Worm (Caenorhabditis elegans) whole organism, young adult: ENCODE results near the gene ZK1098.9.

Source experiments
- B0035.1 ChIP-seq: sonication (generic microtip); optimal IDR thresholded peaks from 2 replicates; lab custom pipeline; 2016; ENCODE audit warnings: missing genetic modification characterization, mild to moderate bottlenecking, missing compliant biosample characterization, missing genotype, missing genetic modification reagents
- B0261.1 ChIP-seq: sonication (generic microtip); optimal IDR thresholded peaks from 2 replicates; lab custom pipeline; 2016; ENCODE audit warnings: mild to moderate bottlenecking, missing genetic modification characterization, moderate library complexity, missing compliant biosample characterization
- C17E4.6 ChIP-seq: fragments of 200-800 bp; sonication (Bioruptor generic); IDR thresholded peaks from 2 replicates; pipeline ENCODE4 v1.3.6; 2022; ENCODE audit warnings: missing genetic modification reagents, missing genetic modification characterization, missing compliant biosample characterization
- F33H1.4 ChIP-seq: fragments of 200-800 bp; sonication (Bioruptor generic); IDR thresholded peaks from 2 replicates; pipeline ENCODE4 v1.3.6; 2022; ENCODE audit warnings: missing genetic modification reagents, missing genetic modification characterization, missing compliant biosample characterization
- F49E8.2 ChIP-seq: sonication (generic microtip); optimal IDR thresholded peaks from 3 replicates; lab custom pipeline; 2017; ENCODE audit warnings: missing genetic modification characterization, mild to moderate bottlenecking, missing compliant biosample characterization, antibody characterized with exemption, moderate library complexity; ENCODE audit not compliant: insufficient read depth
- F52B5.7 ChIP-seq: sonication (generic microtip); optimal IDR thresholded peaks from 2 replicates; lab custom pipeline; 2016; ENCODE audit warnings: mild to moderate bottlenecking, missing genetic modification characterization, missing compliant biosample characterization
- F57C9.4 ChIP-seq: sonication (generic microtip); optimal IDR thresholded peaks from 2 replicates; lab custom pipeline; 2017; ENCODE audit warnings: mild to moderate bottlenecking, missing genetic modification characterization, missing compliant biosample characterization
- K11D2.4 ChIP-seq: fragments of 200-800 bp; sonication (Bioruptor generic); IDR thresholded peaks from 2 replicates; pipeline ENCODE4 v1.3.6; 2022; ENCODE audit warnings: missing genetic modification reagents, missing genetic modification characterization, missing compliant biosample characterization
- K12H6.12 ChIP-seq: fragments of 200-800 bp; sonication (Bioruptor generic); optimal IDR thresholded peaks from 2 replicates; lab custom pipeline; 2018; ENCODE audit warnings: mild to moderate bottlenecking, missing genetic modification characterization, missing compliant biosample characterization
- Y95B8A.8 ChIP-seq: fragments of 200-800 bp; sonication (Bioruptor generic); IDR thresholded peaks from 2 replicates; pipeline ENCODE4 v1.3.6; 2022; ENCODE audit warnings: missing genetic modification reagents, missing genetic modification characterization, missing compliant biosample characterization
- akir-1 ChIP-seq: fragments of 200-800 bp; sonication (Bioruptor generic); optimal IDR thresholded peaks from 2 replicates; lab custom pipeline; 2018; ENCODE audit warnings: mild to moderate bottlenecking, missing genetic modification characterization, moderate library complexity, missing compliant biosample characterization
- atf-7 ChIP-seq: sonication (generic microtip); optimal IDR thresholded peaks from 2 replicates; lab custom pipeline; 2017; ENCODE audit warnings: mild to moderate bottlenecking, missing genetic modification characterization, missing compliant biosample characterization
- attf-6 ChIP-seq: fragments of 200-800 bp; sonication (Bioruptor generic); IDR thresholded peaks from 2 replicates; pipeline ENCODE4 v1.3.6; 2022; ENCODE audit warnings: missing genetic modification reagents, missing genetic modification characterization, missing compliant biosample characterization
- bed-2 ChIP-seq: fragments of 200-800 bp; sonication (Bioruptor generic); IDR thresholded peaks from 2 replicates; pipeline ENCODE4 v1.3.6; 2022; ENCODE audit warnings: missing genetic modification reagents, missing genetic modification characterization, missing compliant biosample characterization
- chd-7 ChIP-seq: sonication (generic microtip); optimal IDR thresholded peaks from 2 replicates; lab custom pipeline; 2016; ENCODE audit warnings: mild to moderate bottlenecking, missing genetic modification characterization, moderate library complexity, missing compliant biosample characterization
- dox-1 ChIP-seq: fragments of 200-800 bp; sonication (Bioruptor generic); IDR thresholded peaks from 2 replicates; pipeline ENCODE4 v1.3.6; 2022; ENCODE audit warnings: missing genetic modification reagents, missing genetic modification characterization, missing compliant biosample characterization
- efl-1 ChIP-seq: fragments of 150-350 bp; optimal IDR thresholded peaks from 2 replicates; lab custom pipeline; 2014; ENCODE audit warnings: missing biosample characterization, missing genetic modification reagents, missing genetic modification characterization
- egl-44 ChIP-seq: fragments of 200-800 bp; sonication (Bioruptor generic); IDR thresholded peaks from 2 replicates; pipeline ENCODE4 v1.3.6; 2022; ENCODE audit warnings: missing genetic modification reagents, missing genetic modification characterization, missing compliant biosample characterization
- egrh-3 ChIP-seq: fragments of 200-800 bp; sonication (Bioruptor generic); IDR thresholded peaks from 2 replicates; pipeline ENCODE4 v1.3.6; 2022; ENCODE audit warnings: missing genetic modification reagents, missing genetic modification characterization, missing compliant biosample characterization
- him-1 ChIP-seq: sonication (generic microtip); optimal IDR thresholded peaks from 2 replicates; lab custom pipeline; 2016; ENCODE audit warnings: missing genotype, missing genetic modification reagents, missing genetic modification characterization, missing compliant biosample characterization
- hlh-26 ChIP-seq: fragments of 200-800 bp; sonication (Bioruptor generic); conservative IDR thresholded peaks from 2 replicates; pipeline ENCODE4 v1.3.6; 2022; ENCODE audit warnings: missing genetic modification reagents, missing genetic modification characterization, missing compliant biosample characterization
- hrde-1 ChIP-seq: sonication (generic microtip); optimal IDR thresholded peaks from 2 replicates; lab custom pipeline; 2016; ENCODE audit warnings: missing genetic modification characterization, mild to moderate bottlenecking, missing compliant biosample characterization, moderate library complexity, missing genotype, missing genetic modification reagents, borderline replicate concordance
- lag-1 ChIP-seq: fragments of 200-800 bp; sonication (Bioruptor generic); IDR thresholded peaks from 2 replicates; pipeline ENCODE4 v1.3.6; 2022; ENCODE audit warnings: missing genetic modification reagents, missing genetic modification characterization, missing compliant biosample characterization
- lin-40 ChIP-seq: sonication (generic microtip); optimal IDR thresholded peaks from 2 replicates; lab custom pipeline; 2016; ENCODE audit warnings: missing genetic modification characterization, mild to moderate bottlenecking, missing compliant biosample characterization, missing genotype, missing genetic modification reagents
- lsl-1 ChIP-seq: fragments of 200-800 bp; sonication (Bioruptor generic); optimal IDR thresholded peaks from 2 replicates; lab custom pipeline; 2018; ENCODE audit warnings: mild to moderate bottlenecking, missing genetic modification characterization, moderate library complexity, missing compliant biosample characterization
- lsy-27 ChIP-seq: sonication (generic microtip); optimal IDR thresholded peaks from 2 replicates; lab custom pipeline; 2017; ENCODE audit warnings: missing genetic modification characterization, mild to moderate bottlenecking, missing compliant biosample characterization, antibody characterized with exemption, missing genotype, borderline replicate concordance; ENCODE audit not compliant: insufficient read depth
- madf-6 ChIP-seq: fragments of 200-800 bp; sonication (Bioruptor generic); IDR thresholded peaks from 2 replicates; pipeline ENCODE4 v1.3.6; 2022; ENCODE audit warnings: missing genetic modification reagents, missing genetic modification characterization, missing compliant biosample characterization
- madf-8 ChIP-seq: fragments of 200-800 bp; sonication (Bioruptor generic); conservative IDR thresholded peaks from 2 replicates; pipeline ENCODE4 v1.3.6; 2022; ENCODE audit warnings: missing genetic modification reagents, missing genetic modification characterization, missing compliant biosample characterization
- mxl-1 ChIP-seq: sonication (generic microtip); optimal IDR thresholded peaks from 2 replicates; lab custom pipeline; 2016; ENCODE audit warnings: missing genetic modification characterization, missing compliant biosample characterization
- pha-4 ChIP-seq: fragments of 150-350 bp; sonication (generic microtip); optimal IDR thresholded peaks from 2 replicates; lab custom pipeline; 2014; ENCODE audit warnings: missing biosample characterization, missing genetic modification reagents, missing genetic modification characterization
- snpc-4 ChIP-seq, 5 experiments: fragments of 150-350 bp in 1 of 5; sonication (generic microtip) in 4 of 5; optimal IDR thresholded peaks; 2 replicates each; lab custom pipeline; 2014 to 2018; ENCODE audit warnings: missing genetic modification characterization in 5 of 5, missing biosample characterization in 3 of 5, antibody characterized with exemption in 2 of 5, mild to moderate bottlenecking in 2 of 5, missing compliant biosample characterization in 2 of 5, missing genotype in 2 of 5, moderate library complexity in 2 of 5, missing genetic modification reagents in 1 of 5
- xnd-1 ChIP-seq: sonication (generic microtip); optimal IDR thresholded peaks from 2 replicates; lab custom pipeline; 2016; ENCODE audit warnings: missing genotype, missing genetic modification reagents, missing genetic modification characterization, missing compliant biosample characterization
- ztf-22 ChIP-seq: fragments of 200-800 bp; sonication (Bioruptor generic); optimal IDR thresholded peaks from 2 replicates; lab custom pipeline; 2018; ENCODE audit warnings: mild to moderate bottlenecking, missing genetic modification characterization, moderate library complexity, missing compliant biosample characterization
- ztf-6 ChIP-seq: fragments of 200-800 bp; sonication (Bioruptor generic); IDR thresholded peaks from 2 replicates; pipeline ENCODE4 v1.3.6; 2022; ENCODE audit warnings: missing genetic modification reagents, missing genetic modification characterization, missing compliant biosample characterization

The ZK1098.9 gene

DNA sequence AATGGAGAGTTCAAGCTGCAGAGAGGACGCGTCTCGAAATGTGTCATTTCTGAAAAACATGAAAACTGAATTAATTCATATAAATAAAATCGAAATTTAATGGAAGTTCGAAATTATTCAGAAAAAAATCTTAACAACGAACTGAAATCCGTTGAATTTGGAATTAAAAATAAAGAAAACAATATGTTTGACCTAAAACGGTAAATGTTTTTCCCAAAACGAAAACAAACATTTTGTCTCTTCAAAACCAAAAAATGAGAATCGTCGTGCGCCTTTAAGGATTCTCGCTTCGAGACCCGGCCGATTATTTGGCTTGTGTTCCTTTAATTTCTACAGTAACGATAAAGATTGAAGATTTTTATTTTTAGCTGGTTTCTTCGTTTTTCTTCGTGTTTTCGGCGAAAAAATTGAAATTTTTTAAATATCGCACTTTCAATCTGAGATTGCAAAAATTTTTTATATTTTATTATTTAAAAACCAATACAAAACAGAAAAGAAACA lies 15.2 kb downstream of the ZK1098.9 start, which contains the start of gene C48B4.7 (continued):
- TF ChIP-seq snpc-4 (GFP tag; optimal IDR thresholded peaks at IDR 0.05; lab: Kevin White, UChicago) (no peak), snpc-4 (tag; optimal IDR thresholded peaks at IDR 0.05; lab: Kevin White, UChicago) (no peak), pha-4 (tag; lab: Kevin White, UChicago) (no peak), F57C9.4 (tag; lab: Kevin White, UChicago) (no peak), chd-7 (no peak), akir-1 (GFP tag; lab: Kevin White, UChicago) (no peak), atf-7 (tag; lab: Kevin White, UChicago) (no peak)

DNA sequence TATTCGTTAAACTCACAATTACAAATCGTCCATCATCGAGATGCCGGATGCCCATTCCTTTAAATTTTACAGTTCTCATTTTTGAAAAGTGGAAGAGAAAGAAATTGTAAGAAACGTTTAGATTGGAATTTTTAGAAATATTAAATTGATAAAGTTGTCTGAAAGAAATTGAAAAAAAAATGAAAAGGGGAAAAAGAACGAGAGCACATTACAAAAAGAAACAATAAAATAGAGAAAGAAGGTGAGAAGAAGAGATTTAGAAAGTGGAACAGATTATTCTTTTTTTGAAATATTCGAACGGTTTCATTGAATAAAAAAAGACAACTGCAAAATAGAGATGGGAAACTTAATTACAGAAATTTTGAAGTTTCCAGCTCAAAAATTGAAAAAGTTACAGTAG lies 16.9 kb downstream of the ZK1098.9 start, which contains the start of gene C48B4.8:
Gene C48B4.8 (minus strand): TSS at position 101 of the 400 bp plus-strand sequence.
- TF ChIP-seq F52B5.7, result no peak

DNA sequence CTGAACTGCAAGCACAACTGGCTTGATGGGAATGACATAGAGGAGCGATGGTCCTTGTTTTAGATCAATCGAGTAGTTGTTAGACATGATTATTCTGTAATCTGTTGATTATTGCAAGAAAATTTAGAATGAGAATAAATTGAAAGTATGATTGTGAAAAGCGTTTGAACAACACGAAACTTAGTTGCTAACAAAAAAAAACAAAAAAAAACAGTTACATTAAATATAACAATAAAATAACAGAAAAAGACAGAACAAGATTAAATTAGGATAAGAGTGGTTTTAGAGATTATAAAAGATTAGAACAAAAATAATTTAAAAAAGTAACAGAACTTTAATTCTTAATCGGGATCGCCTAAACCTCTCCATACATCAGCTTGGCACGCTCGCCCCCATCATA lies 19.0 kb downstream of the ZK1098.9 start, which contains the start of gene C48B4.9:
Gene C48B4.9 (minus strand): TSS at position 101 of the 400 bp plus-strand sequence.
- no peak for TF ChIP-seq lsy-27 (tag; lab: Kevin White, UChicago)
- no peak for TF ChIP-seq B0035.1 (tag; lab: Kevin White, UChicago)
- TF ChIP-seq lin-40 (tag; lab: Kevin White, UChicago), result no peak
- TF ChIP-seq B0261.1 (tag; lab: Kevin White, UChicago), result no peak
- TF ChIP-seq mxl-1 (tag; lab: Kevin White, UChicago), result no peak
- no peak for TF ChIP-seq ztf-6 (GFP tag; lab: Robert Waterston, UW)
- TF ChIP-seq Y95B8A.8, result no peak

DNA sequence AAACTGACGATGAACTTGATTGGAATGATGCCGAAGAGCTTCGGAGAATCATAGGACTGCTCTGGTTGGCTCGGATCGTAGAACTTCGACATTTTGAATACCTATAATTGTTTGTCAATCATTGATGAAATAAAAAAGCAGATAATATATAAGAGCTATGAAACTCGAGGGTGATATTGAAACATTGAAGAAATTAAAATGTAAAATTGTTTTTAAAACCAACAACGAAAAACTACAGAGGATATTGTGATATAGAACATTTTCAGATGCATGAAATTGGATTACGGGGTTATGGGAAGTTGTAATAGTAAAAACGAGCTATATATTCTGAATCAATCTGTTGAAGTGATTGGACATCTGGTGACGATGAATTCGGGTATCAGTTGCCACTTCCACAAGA lies 20.2 kb downstream of the ZK1098.9 start, which contains the start of gene C48B4.10:
Gene C48B4.10 (minus strand): TSS at position 101 of the 400 bp plus-strand sequence.
- no peak for TF ChIP-seq attf-6
- TF ChIP-seq K12H6.12 (tag; lab: Kevin White, UChicago), result no peak
- 0 out of 2 replicates have a peak, but pooled peaks have one; percentile 12 for TF ChIP-seq madf-6 (GFP tag; lab: Robert Waterston, UW)

DNA sequence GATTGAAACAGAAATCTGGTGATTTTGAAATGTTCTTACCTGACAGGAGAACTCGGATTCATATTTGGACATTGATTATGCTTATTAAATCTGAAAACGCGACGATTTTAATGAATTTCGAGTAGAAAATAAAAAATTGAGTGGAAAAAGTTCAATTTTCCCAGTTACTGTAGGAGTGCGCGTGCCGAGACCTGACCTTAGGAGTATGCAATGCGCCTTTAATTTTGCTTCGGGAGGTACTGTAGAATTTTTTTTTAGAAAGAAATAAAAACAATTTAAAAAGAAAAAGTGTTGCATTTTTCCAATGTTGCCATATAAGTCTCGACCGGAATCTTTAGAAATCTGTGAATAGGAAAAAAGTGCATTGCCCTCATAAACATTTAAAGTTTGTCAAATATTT lies 21.7 kb downstream of the ZK1098.9 start, which contains the start of gene C48B4.11:
Gene C48B4.11 (minus strand): TSS at position 143 of the 400 bp plus-strand sequence.
- no peak for TF ChIP-seq egrh-3 (GFP tag; lab: Robert Waterston, UW)
- TF ChIP-seq dox-1, result 0 out of 2 replicates have a peak, but pooled peaks have one; percentile 20
- no peak for TF ChIP-seq lag-1 (GFP tag; lab: Robert Waterston, UW)
- no peak for TF ChIP-seq ztf-22 (GFP tag; lab: Kevin White, UChicago)
- peak; percentile 93 for TF ChIP-seq lsl-1
- TF ChIP-seq him-1, result peak; percentile 48
- peak; percentile 25 for TF ChIP-seq F49E8.2
- TF ChIP-seq K11D2.4 (GFP tag; lab: Robert Waterston, UW), result no peak
- TF ChIP-seq F33H1.4 (GFP tag; lab: Robert Waterston, UW), result peak; percentile 87
- no peak for TF ChIP-seq bed-2 (GFP tag; lab: Robert Waterston, UW)
- no peak for TF ChIP-seq egl-44 (GFP tag; lab: Robert Waterston, UW)
- peak; percentile 12 for TF ChIP-seq efl-1
- TF ChIP-seq madf-6 (GFP tag; lab: Robert Waterston, UW), result peak; percentile 82
- no peak for TF ChIP-seq hlh-26 (GFP tag; lab: Robert Waterston, UW)
- TF ChIP-seq C17E4.6, result no peak
- peak; percentile 68 for TF ChIP-seq xnd-1 (tag; lab: Kevin White, UChicago)
- no peak for TF ChIP-seq F57C9.4 (tag; lab: Kevin White, UChicago)
- no peak for TF ChIP-seq hrde-1 (tag; lab: Kevin White, UChicago)
- TF ChIP-seq madf-8 (GFP tag; lab: Robert Waterston, UW), result peak; percentile 61
- TF ChIP-seq, all 124 proteins: peak for 9
